Worm (Caenorhabditis elegans): ENCODE measurements around the gene dpy-22.

The dpy-22 gene

ce11 chrX:9832370-9832769 lies 10.3 kb upstream of the dpy-22 start:
- TF ChIP-seq unc-62 (GFP tag; optimal IDR thresholded peaks at IDR 0.05), result no peak

- no peak for TF ChIP-seq unc-62 (GFP tag; optimal IDR thresholded peaks at IDR 0.05)
Measured at ce11 chrX:9831215-9831614, 9.1 kb upstream of the dpy-22 start, which contains the start of gene rrc-1. Gene rrc-1, minus strand, starts transcription at chrX:9831288.

DNA sequence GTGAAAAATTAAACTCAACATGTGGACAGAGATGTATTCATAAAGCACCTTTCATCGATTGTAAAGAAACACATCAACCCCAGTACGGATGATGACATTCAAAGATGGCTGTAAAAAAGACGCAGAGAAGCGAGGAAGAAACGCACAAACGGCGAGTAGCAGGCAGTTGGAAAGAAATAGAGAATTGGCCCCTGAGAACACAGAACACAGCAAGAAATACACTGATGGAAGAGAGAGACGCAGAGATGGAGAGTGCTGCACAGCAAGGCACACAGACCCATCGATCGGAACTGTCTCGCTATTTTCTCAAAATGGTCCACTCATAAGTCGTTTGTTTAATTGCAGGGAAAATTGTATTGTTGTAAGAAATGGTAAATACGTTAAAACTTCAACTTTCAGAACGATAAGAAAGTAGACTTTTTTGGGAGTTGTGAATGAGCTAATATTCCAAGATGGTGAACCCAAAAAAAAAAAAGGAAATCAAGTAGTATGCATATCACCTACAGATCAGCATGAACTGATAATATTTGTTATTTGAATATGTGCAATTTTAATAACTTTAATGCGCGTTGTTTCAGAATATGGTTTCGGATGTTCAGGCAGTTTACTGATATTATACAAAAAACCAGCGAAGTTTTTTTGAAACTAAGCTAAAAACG lies 662 bp upstream of the dpy-22 start:
- no peak for TF ChIP-seq unc-62 (GFP tag; optimal IDR thresholded peaks at IDR 0.05)

DNA sequence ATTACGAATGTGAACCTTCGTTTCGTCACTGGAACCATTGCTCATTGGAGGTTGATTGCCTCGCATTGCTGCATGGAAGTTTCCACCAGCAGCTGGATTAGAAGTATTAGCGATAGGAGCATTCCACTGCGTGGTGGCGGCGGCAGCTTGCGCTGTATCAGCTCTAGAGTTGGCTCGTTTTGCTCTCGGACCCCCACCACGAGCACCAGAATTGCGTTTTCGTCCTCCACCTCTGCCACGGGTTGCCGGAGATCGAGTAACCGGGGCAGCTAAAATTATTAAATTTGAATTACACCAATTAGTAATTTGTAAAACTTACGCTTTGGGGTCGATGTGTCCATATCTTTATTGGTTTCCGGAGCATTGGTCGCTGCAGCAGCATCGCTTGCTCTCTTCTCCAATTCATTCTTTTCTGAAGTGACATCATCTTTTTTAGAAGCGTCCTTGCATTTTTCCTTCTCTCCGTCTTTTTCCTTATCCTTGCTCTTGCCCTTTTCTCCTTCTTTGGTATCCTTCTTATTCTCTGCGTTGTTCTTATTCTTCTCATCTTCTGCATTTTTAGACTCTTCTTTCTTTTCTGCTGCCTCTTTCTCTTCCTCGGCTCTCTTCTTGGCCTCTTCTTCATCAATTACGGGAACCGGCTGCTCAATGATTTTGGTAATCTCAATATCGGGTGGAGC lies 7.8 kb downstream of the dpy-22 start:
- TF ChIP-seq unc-62 (GFP tag; optimal IDR thresholded peaks at IDR 0.05), result no peak

DNA sequence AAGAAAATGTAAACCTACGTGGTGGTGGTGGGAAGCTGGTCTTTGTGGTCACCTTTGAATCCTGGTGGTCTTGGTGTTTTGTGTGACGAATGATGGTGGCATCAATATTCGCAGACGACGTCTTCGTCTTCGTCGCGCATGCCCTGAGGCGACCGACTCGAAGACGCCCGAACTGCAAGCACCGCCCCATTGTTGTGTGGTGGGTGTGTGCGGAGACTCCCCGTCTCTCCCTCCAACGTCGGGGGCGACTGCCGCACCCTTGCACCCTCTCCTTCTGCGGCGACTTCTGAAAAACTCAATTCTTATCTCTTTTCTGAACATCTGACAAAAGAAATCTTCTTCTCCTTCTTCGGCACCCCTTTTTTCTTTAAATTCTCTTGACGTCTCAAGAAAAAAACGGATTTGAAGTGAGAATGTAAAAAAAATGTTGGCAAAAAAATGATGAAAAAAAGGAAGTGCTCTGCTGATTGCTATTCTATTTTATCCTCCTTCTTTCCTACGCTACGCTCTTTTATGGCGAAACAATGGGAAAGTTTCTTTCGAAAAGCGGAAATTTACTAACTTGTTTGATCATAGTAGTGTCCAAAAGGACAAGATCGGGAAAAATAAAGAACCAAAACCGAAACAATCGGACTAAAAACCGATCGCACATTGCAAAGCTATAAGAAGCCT lies 14.6 kb downstream of the dpy-22 start, which contains the start of gene lgc-47:
Gene lgc-47, minus strand, starts transcription at position 286 of the 672 bp plus-strand sequence.
- no peak for TF ChIP-seq unc-62 (GFP tag; optimal IDR thresholded peaks at IDR 0.05)

ce11 chrX:9805426-9805825 lies 16.6 kb downstream of the dpy-22 start:
- no peak for TF ChIP-seq unc-62 (GFP tag; optimal IDR thresholded peaks at IDR 0.05)

- TF ChIP-seq unc-62 (GFP tag; optimal IDR thresholded peaks at IDR 0.05), result no peak
Measured at ce11 chrX:9804735-9805134, 17.3 kb downstream of the dpy-22 start.

DNA sequence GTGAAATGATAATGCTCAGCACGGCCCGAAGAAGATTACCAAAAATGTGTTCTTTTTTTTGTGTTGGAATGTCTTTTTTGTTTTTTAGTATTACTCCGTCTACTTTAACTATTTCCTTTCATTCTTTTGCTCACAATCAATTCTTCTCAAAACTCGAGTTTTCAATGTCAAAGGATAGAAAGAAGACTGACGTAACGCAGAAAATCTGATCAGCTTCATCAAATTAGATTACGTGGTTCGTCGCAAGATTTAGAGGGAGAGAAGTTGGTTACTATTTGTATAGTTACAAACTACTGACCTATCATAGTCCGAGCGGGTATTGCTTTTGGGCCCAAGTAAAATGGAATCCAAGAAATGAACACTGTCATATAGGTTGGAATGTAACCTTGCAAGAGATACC lies 18.5 kb downstream of the dpy-22 start:
- TF ChIP-seq unc-62 (GFP tag; optimal IDR thresholded peaks at IDR 0.05), result no peak

DNA sequence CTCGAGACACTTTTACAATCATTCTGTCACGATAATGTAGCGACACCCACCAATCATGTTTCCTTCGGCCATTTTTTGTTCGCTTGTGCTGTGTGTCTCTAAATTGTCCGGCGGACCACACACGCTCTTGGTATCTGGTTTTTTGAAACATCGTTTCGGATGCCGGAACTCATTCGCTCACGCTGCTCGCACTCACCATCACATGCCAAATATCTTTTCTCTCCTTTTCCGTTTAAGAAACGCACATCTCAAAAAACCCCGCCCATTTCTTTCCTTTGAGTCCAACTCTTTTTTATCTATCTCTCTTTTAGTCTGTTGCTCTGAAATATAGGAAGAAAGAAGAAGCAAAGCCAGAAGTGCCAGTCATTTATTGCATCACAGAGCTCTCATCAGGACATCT lies 23.5 kb downstream of the dpy-22 start, which contains the start of gene F36G3.3:
Gene F36G3.3, plus strand, starts transcription at position 306 of the 400 bp plus-strand sequence.
- TF ChIP-seq unc-62 (GFP tag; optimal IDR thresholded peaks at IDR 0.05), result no peak

ce11 chrX:9796063-9796462 lies 26.0 kb downstream of the dpy-22 start:
- no peak for TF ChIP-seq unc-62 (GFP tag; optimal IDR thresholded peaks at IDR 0.05)

ce11 chrX:9795579-9795978 lies 26.5 kb downstream of the dpy-22 start:
- no peak for TF ChIP-seq unc-62 (GFP tag; optimal IDR thresholded peaks at IDR 0.05)

ce11 chrX:9794173-9794572 lies 27.9 kb downstream of the dpy-22 start, which contains the start of gene F36G3.2:
Gene F36G3.2, minus strand, starts transcription at chrX:9794273.
- no peak for TF ChIP-seq unc-62 (GFP tag; optimal IDR thresholded peaks at IDR 0.05)

DNA sequence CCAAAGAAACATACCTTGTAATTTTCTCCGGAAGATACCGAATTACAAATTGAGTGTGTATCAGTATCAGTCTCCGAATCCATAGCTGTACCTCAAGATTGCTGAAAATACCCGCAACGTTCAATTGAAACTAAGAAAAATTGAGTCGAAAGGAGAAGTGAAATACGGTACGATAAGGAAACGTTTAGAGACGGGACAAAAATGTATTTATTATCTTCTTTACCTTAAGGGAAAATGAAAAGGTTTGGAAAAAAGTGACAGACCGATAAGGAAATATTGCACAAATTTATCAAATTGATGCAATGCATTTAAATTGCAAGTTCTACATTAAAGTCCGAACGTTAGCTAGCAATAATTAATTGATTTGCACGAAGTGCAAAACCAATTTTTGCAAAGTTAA lies 33.0 kb downstream of the dpy-22 start, which contains the start of gene F36G3.1:
Gene F36G3.1, minus strand, starts transcription at position 101 of the 400 bp plus-strand sequence.
- TF ChIP-seq unc-62 (GFP tag; optimal IDR thresholded peaks at IDR 0.05), result no peak

- no peak for TF ChIP-seq unc-62 (GFP tag; optimal IDR thresholded peaks at IDR 0.05)
Measured at ce11 chrX:9785865-9786264, 36.2 kb downstream of the dpy-22 start.

ce11 chrX:9782389-9782939 lies 39.6 kb downstream of the dpy-22 start:
- TF ChIP-seq unc-62 (GFP tag; optimal IDR thresholded peaks at IDR 0.05), result no peak

- no peak for TF ChIP-seq unc-62 (GFP tag; optimal IDR thresholded peaks at IDR 0.05)
Measured at ce11 chrX:9777481-9777880, 44.6 kb downstream of the dpy-22 start, which contains the start of gene T09B9.5. Gene T09B9.5, plus strand, starts transcription at chrX:9777781.

Measured in whole organism, dauer.